Fruit fly (Drosophila melanogaster): ENCODE measurements around the gene raskol.

Gene raskol

dm6 chrX:17737812-17738473 is 28.0 kb downstream of the raskol start (continued):
- TF ChIP-seq Hr3 (GFP tag; optimal IDR thresholded peaks at IDR 0.05) (peak; percentile 64), NC2β (GFP tag; optimal IDR thresholded peaks at IDR 0.05) (peak; percentile 32), CG17912 (GFP tag; optimal IDR thresholded peaks at IDR 0.05) (no peak), MBD-R2 (GFP tag; IDR thresholded peaks at IDR 0.05) (no peak), CG8359 (GFP tag; optimal IDR thresholded peaks at IDR 0.05; ENCODE audit: borderline replicate concordance) (no peak), CG2202 (tag; optimal IDR thresholded peaks at IDR 0.05) (no peak), lola (GFP tag; optimal IDR thresholded peaks at IDR 0.05) (peak in 1 of 3 experiments; percentile 64), HHEX (GFP tag; optimal IDR thresholded peaks at IDR 0.05) (peak; percentile 47), HmgD (GFP tag; optimal IDR thresholded peaks at IDR 0.05) (peak; percentile 61), rib (GFP tag; IDR thresholded peaks at IDR 0.05) (no peak), fru (optimal IDR thresholded peaks at IDR 0.05) (no peak), fd96Cb (tag; optimal IDR thresholded peaks at IDR 0.05) (peak; percentile 34), eve (GFP tag; optimal IDR thresholded peaks at IDR 0.05) (no peak), CG9727 (GFP tag; optimal IDR thresholded peaks at IDR 0.05) (peak; percentile 51), NFAT (GFP tag; IDR thresholded peaks at IDR 0.05) (no peak; the same call in 1 of the 2 replicates), dm (GFP tag; optimal IDR thresholded peaks at IDR 0.05) (peak; percentile 51), CG15601 (tag; optimal IDR thresholded peaks at IDR 0.05) (no peak), ttk (GFP tag; IDR thresholded peaks at IDR 0.05) (0 out of 2 replicates have a peak, but pooled peaks have one; percentile 13), kah (GFP tag; optimal IDR thresholded peaks at IDR 0.05) (peak; percentile 27), Hr51 (GFP tag; optimal IDR thresholded peaks at IDR 0.05) (peak in 1 of 2 experiments; percentile 74), CoRest (tag; optimal IDR thresholded peaks at IDR 0.05) (peak; percentile 52), CG32532 (GFP tag; IDR thresholded peaks at IDR 0.05) (peak; percentile 68; the same call in 1 of the 2 replicates), Oaz (GFP tag; IDR thresholded peaks at IDR 0.05) (no peak), z (GFP tag; IDR thresholded peaks at IDR 0.05) (no peak), gcm (GFP tag; optimal IDR thresholded peaks at IDR 0.05) (peak; percentile 73), CG11247 (GFP tag; IDR thresholded peaks at IDR 0.05) (0 out of 2 replicates have a peak, but pooled peaks have one; percentile 35), repo (GFP tag; optimal IDR thresholded peaks at IDR 0.05) (no peak), zf30C (GFP tag; optimal IDR thresholded peaks at IDR 0.05) (no peak), gro (GFP tag; optimal IDR thresholded peaks at IDR 0.05) (peak; percentile 34), CG12219 (GFP tag; optimal IDR thresholded peaks at IDR 0.05) (peak; percentile 10), Atf-2 (GFP tag; optimal IDR thresholded peaks at IDR 0.05) (peak; percentile 24), CG6689 (GFP tag; IDR thresholded peaks at IDR 0.05) (peak; percentile 43; the same call in 1 of the 2 replicates), CG18619 (GFP tag; optimal IDR thresholded peaks at IDR 0.05) (peak; percentile 59), CG13775 (GFP tag; optimal IDR thresholded peaks at IDR 0.05) (peak; percentile 36), Ptx1 (GFP tag; IDR thresholded peaks at IDR 0.05) (peak; percentile 50), br (optimal IDR thresholded peaks at IDR 0.05) (no peak), CG11723 (GFP tag; optimal IDR thresholded peaks at IDR 0.05) (no peak), CG14050 (GFP tag; IDR thresholded peaks at IDR 0.05) (peak; percentile 47; the same call in 2 of the 3 replicates), h (optimal IDR thresholded peaks at IDR 0.05) (no peak), emc (GFP tag; optimal IDR thresholded peaks at IDR 0.05) (no peak), sens-2 (GFP tag; IDR thresholded peaks at IDR 0.05) (0 out of 2 replicates have a peak, but pooled peaks have one; percentile 22), sob (GFP tag; IDR thresholded peaks at IDR 0.05) (peak; percentile 57), inv (GFP tag; IDR thresholded peaks at IDR 0.05; ENCODE audit: partially characterized antibody) (peak; percentile 82), nau (GFP tag; optimal IDR thresholded peaks at IDR 0.05) (no peak), TFAM (GFP tag; optimal IDR thresholded peaks at IDR 0.05) (no peak), CG1602 (GFP tag; optimal IDR thresholded peaks at IDR 0.05) (peak; percentile 23), CG18599 (GFP tag; optimal IDR thresholded peaks at IDR 0.05) (peak; percentile 66), Hsf (GFP tag; optimal IDR thresholded peaks at IDR 0.05) (no peak), luna (GFP tag; optimal IDR thresholded peaks at IDR 0.05) (no peak), Six4 (GFP tag; optimal IDR thresholded peaks at IDR 0.05) (peak; percentile 33), CG7745 (tag; optimal IDR thresholded peaks at IDR 0.05) (no peak)
